Fruit fly (Drosophila melanogaster): Measurements from ENCODE around the gene MED30.

The MED30 gene

DNA sequence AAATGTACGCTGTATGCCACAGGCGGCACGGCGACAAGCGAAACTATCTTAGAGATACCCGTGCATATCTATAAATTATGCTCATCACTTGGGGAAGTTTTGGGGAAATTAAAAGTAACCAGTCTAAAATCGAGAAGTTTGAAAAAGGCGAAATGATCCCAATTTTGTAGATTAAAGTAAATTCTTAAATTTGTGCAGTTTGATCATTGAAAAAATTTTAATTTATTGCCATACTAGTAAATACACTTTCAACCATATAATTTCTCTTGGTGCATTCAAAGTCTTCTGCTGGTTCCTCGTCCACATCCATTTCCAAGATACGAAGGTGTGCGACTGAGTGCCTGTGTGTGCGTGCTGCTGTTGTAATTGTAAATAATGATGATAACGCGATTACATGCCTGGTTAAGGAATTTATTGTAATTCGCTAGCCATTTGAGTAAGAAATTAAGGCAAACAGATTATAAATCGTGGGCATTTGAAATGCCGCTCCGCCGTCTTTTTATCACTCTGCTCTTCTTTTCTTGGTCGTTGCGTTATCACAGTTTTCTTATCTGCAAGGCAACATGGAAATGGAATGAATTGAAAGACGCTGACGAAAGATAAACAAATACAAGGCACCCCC is 38.4 kb downstream of the MED30 start (continued):
- TF ChIP-seq CG8632 (GFP tag; optimal IDR thresholded peaks at IDR 0.05), result peak; percentile 54
- peak; percentile 78 for TF ChIP-seq Hr4 (GFP tag; optimal IDR thresholded peaks at IDR 0.05)
- peak; percentile 85 for TF ChIP-seq CG32006 (GFP tag; optimal IDR thresholded peaks at IDR 0.05)
- TF ChIP-seq Sox14 (GFP tag; optimal IDR thresholded peaks at IDR 0.05), result peak; percentile 71
- peak; percentile 67 for TF ChIP-seq net (GFP tag; optimal IDR thresholded peaks at IDR 0.05)
- TF ChIP-seq Blimp-1 (GFP tag; optimal IDR thresholded peaks at IDR 0.05), result no peak
- TF ChIP-seq OdsH (GFP tag; optimal IDR thresholded peaks at IDR 0.05), result peak; percentile 75
- TF ChIP-seq svp (GFP tag), result peak; percentile 51
- TF ChIP-seq CG6276 (GFP tag; optimal IDR thresholded peaks at IDR 0.05), result peak; percentile 58
- peak; percentile 73 for TF ChIP-seq Lpt (GFP tag; optimal IDR thresholded peaks at IDR 0.05)
- peak; percentile 69 for TF ChIP-seq pdm3 (GFP tag; optimal IDR thresholded peaks at IDR 0.05)
- peak; percentile 41 for TF ChIP-seq CG16779 (tag; optimal IDR thresholded peaks at IDR 0.05)
- peak; percentile 70 for TF ChIP-seq CG3919 (GFP tag; optimal IDR thresholded peaks at IDR 0.05)
- TF ChIP-seq acj6 (GFP tag; optimal IDR thresholded peaks at IDR 0.05), result peak; percentile 76
- no peak for TF ChIP-seq fd85E (GFP tag; optimal IDR thresholded peaks at IDR 0.05)
- peak; percentile 1 to 5 for TF ChIP-seq ss (GFP tag; optimal IDR thresholded peaks at IDR 0.05)
- TF ChIP-seq fd59A (GFP tag; optimal IDR thresholded peaks at IDR 0.05), result peak; percentile 35
- TF ChIP-seq Hr38 (GFP tag; optimal IDR thresholded peaks at IDR 0.05), result no peak
- peak; percentile 54 for TF ChIP-seq Met (GFP tag; optimal IDR thresholded peaks at IDR 0.05)
- peak; percentile 84 for TF ChIP-seq eg (GFP tag; IDR thresholded peaks at IDR 0.05)
- peak; percentile 50 for TF ChIP-seq CG3032 (tag; optimal IDR thresholded peaks at IDR 0.05)
- peak; percentile 73 for TF ChIP-seq CG4318 (GFP tag; optimal IDR thresholded peaks at IDR 0.05)
- TF ChIP-seq Eip75B (GFP tag; optimal IDR thresholded peaks at IDR 0.05), result peak; percentile 67
- TF ChIP-seq Gug (GFP tag; IDR thresholded peaks at IDR 0.05), result peak; percentile 70
- peak in 1 of 2 experiments; percentile 80 for TF ChIP-seq salr (GFP tag; optimal IDR thresholded peaks at IDR 0.05)
- peak; percentile 91 for TF ChIP-seq Eip78C (GFP tag)
- TF ChIP-seq achi (GFP tag; optimal IDR thresholded peaks at IDR 0.05), result peak; percentile 76
- peak; percentile 26 for TF ChIP-seq Sox102F (GFP tag; optimal IDR thresholded peaks at IDR 0.05)
- no peak for TF ChIP-seq Sox15 (GFP tag; optimal IDR thresholded peaks at IDR 0.05)
- peak; percentile 21 for TF ChIP-seq CG9139 (GFP tag; optimal IDR thresholded peaks at IDR 0.05)
- no peak for TF ChIP-seq CG7368 (GFP tag; optimal IDR thresholded peaks at IDR 0.05)
- peak; percentile 23 for TF ChIP-seq lz (GFP tag; optimal IDR thresholded peaks at IDR 0.05)
- peak; percentile 31 for TF ChIP-seq topi (GFP tag; optimal IDR thresholded peaks at IDR 0.05)
- TF ChIP-seq Ets96B (tag; optimal IDR thresholded peaks at IDR 0.05), result peak; percentile 67
- TF ChIP-seq cyc (GFP tag; optimal IDR thresholded peaks at IDR 0.05), result peak; percentile 39

DNA sequence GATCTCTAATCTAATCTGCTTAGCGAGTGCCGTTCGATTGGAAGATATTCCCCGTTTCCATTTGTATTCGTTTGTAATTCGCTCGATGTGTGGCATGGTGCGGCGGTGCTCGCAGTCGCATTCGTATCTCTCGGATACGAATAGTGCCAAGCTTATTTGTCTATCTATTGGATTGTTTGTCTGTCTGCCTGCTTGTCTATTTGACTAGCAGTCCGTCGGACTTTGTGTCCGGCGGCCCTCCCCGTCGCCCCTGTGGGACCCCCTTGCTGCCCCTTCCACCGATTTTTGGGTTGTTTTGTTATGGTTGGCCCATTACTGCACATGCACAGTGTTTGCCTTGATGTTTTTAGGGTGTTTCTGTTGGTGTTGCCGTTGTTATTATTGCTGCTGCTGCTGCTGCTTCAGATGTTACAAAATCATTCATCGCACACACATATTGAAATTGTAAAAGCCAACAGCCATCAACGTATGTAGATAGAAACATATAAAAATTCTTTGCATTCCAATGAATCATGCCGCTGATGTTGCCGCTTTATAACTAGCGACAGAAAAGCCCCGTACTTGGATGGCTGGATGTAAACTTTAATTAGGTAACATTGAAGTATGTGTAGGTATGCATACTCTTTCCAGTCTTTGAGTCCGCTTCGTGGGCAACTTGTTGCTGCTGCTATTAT is 39.0 kb downstream of the MED30 start:
- TF ChIP-seq Lpt (GFP tag; optimal IDR thresholded peaks at IDR 0.05), result no peak
- no peak for TF ChIP-seq spab (GFP tag; optimal IDR thresholded peaks at IDR 0.05)
- TF ChIP-seq CG7368 (GFP tag; optimal IDR thresholded peaks at IDR 0.05), result no peak
- TF ChIP-seq salr (GFP tag; optimal IDR thresholded peaks at IDR 0.05), result no peak
- TF ChIP-seq fkh (GFP tag; optimal IDR thresholded peaks at IDR 0.05), result peak; percentile 94
- no peak for TF ChIP-seq CG8632 (GFP tag; optimal IDR thresholded peaks at IDR 0.05)
- no peak for TF ChIP-seq CG11294 (GFP tag; IDR thresholded peaks at IDR 0.05)
- TF ChIP-seq CG8119 (GFP tag; IDR thresholded peaks at IDR 0.05), result 0 out of 3 replicates have a peak, but pooled peaks have one; percentile 17
- no peak for TF ChIP-seq Sox14 (GFP tag; optimal IDR thresholded peaks at IDR 0.05)
- TF ChIP-seq Eip78C (GFP tag), result no peak
- no peak for TF ChIP-seq CG6276 (GFP tag; optimal IDR thresholded peaks at IDR 0.05)
- no peak for TF ChIP-seq CG6792 (GFP tag; optimal IDR thresholded peaks at IDR 0.05)
- TF ChIP-seq CG34406 (GFP tag; optimal IDR thresholded peaks at IDR 0.05), result no peak

All from whole organism, prepupa.